Worm (Caenorhabditis elegans) whole organism, early embryonic: Measurements from ENCODE around the gene F13E6.2.

Experiments
- B0310.2 ChIP-seq: sonication (generic microtip); optimal IDR thresholded peaks from 2 replicates; lab custom pipeline; 2016; ENCODE audit warnings: mild to moderate bottlenecking, missing genetic modification characterization, missing compliant biosample characterization
- F13C5.2 ChIP-seq: sonication (generic microtip); optimal IDR thresholded peaks from 2 replicates; lab custom pipeline; 2017; ENCODE audit warnings: mild to moderate bottlenecking, missing genetic modification characterization, inconsistent platforms, missing compliant biosample characterization
- ama-1 ChIP-seq: fragments of 150-350 bp; optimal IDR thresholded peaks from 2 replicates; lab custom pipeline; 2014
- ceh-13 ChIP-seq: fragments of 200-800 bp; sonication (Bioruptor generic); optimal IDR thresholded peaks from 2 replicates; lab custom pipeline; 2018; ENCODE audit warnings: mild to moderate bottlenecking, missing genetic modification characterization, missing compliant biosample characterization
- ets-7 ChIP-seq: sonication (generic microtip); optimal IDR thresholded peaks from 2 replicates; lab custom pipeline; 2016; ENCODE audit warnings: missing genotype, missing genetic modification characterization, missing compliant biosample characterization
- flt-1 ChIP-seq: fragments of 200-800 bp; sonication (Bioruptor generic); IDR thresholded peaks from 2 replicates; pipeline ENCODE4 v1.3.6; 2022; ENCODE audit warnings: missing genetic modification characterization, missing compliant biosample characterization
- hmg-4 ChIP-seq: fragments of 200-800 bp; sonication (Bioruptor generic); optimal IDR thresholded peaks from 2 replicates; lab custom pipeline; 2018; ENCODE audit warnings: mild to moderate bottlenecking, missing genetic modification characterization, missing compliant biosample characterization
- hnd-1 ChIP-seq: sonication (generic microtip); optimal IDR thresholded peaks from 2 replicates; lab custom pipeline; 2016; ENCODE audit warnings: missing genetic modification characterization, missing compliant biosample characterization
- pes-1 ChIP-seq: fragments of 200-800 bp; sonication (Bioruptor generic); IDR thresholded peaks from 2 replicates; pipeline ENCODE4 v1.3.6; 2022; ENCODE audit warnings: missing genetic modification reagents, missing genetic modification characterization, missing compliant biosample characterization
- scrt-1 ChIP-seq: fragments of 200-800 bp; sonication (Bioruptor generic); IDR thresholded peaks from 2 replicates; pipeline ENCODE4 v1.3.6; 2022; ENCODE audit warnings: missing genetic modification characterization, missing compliant biosample characterization
- sea-1 ChIP-seq: fragments of 200-800 bp; sonication (Bioruptor generic); conservative IDR thresholded peaks from 2 replicates; pipeline ENCODE4 v1.3.6; 2022; ENCODE audit warnings: missing genetic modification characterization, missing compliant biosample characterization
- tbx-37 ChIP-seq: fragments of 200-800 bp; sonication (Bioruptor generic); conservative IDR thresholded peaks from 2 replicates; pipeline ENCODE4 v1.3.6; 2022; ENCODE audit warnings: missing genetic modification reagents, missing genetic modification characterization, missing compliant biosample characterization
- tra-4 ChIP-seq: sonication (generic microtip); optimal IDR thresholded peaks from 2 replicates; lab custom pipeline; 2017; ENCODE audit warnings: missing genetic modification characterization, missing compliant biosample characterization

DNA sequence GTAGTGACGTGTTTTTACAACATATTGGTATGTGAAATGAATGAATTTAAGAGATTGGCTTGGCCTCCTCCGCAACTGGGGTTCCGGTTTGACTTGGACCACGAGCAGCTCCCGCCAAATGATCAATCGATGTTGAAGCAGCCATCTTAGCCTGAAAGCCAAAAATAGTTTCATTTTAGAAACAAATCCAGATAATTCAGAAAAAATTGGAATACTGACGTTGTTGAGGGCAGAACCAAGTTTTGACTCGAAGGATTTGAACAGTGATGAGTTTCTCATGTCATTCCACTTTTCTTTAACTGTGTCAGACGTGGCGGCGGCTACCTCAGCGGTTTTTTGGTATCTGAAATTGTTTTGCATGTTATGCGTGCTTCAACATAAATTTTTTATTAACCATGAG lies 1.9 kb upstream of the F13E6.2 start:
- TF ChIP-seq hnd-1 (tag; lab: Kevin White, UChicago) (no peak), hmg-4 (GFP tag; lab: Kevin White, UChicago) (no peak), ama-1 (lab: Kevin White, UChicago) (no peak), flt-1 (GFP tag; lab: Robert Waterston, UW) (no peak), ceh-13 (GFP tag; lab: Kevin White, UChicago) (no peak), tra-4 (tag; lab: Kevin White, UChicago) (no peak), pes-1 (no peak), scrt-1 (GFP tag; lab: Robert Waterston, UW) (no peak), sea-1 (GFP tag; lab: Robert Waterston, UW) (no peak), ets-7 (no peak), B0310.2 (tag; lab: Kevin White, UChicago) (no peak), tbx-37 (GFP tag; lab: Robert Waterston, UW) (no peak), F13C5.2 (tag; lab: Kevin White, UChicago) (no peak)
